Fruit fly (Drosophila melanogaster): ENCODE measurements around the gene Nep5.

DNA sequence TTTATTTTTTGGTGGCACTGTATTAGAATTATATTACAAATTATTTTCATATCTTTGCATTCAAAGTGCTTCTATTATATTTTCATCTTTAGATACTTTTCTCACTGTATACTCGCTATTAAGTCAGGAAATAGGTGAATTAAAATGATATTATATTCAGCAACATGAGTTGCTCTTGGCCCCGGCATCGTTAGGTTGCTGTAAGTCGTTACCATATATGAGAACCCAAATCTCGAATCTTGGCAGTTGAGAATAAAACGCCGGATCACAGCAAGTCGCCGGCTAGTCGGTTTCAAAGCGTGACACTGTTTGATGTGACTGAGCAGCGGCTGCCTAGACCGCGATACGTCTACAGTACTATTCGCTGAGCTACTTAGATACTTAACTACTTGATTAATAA is 30.2 kb upstream of the Nep5 start, which contains the start of gene CG14259:
- no peak for TF ChIP-seq CG1620 (GFP tag; optimal IDR thresholded peaks at IDR 0.05)
- no peak for TF ChIP-seq CG7045 (GFP tag; optimal IDR thresholded peaks at IDR 0.05)
- no peak for TF ChIP-seq cic (GFP tag; optimal IDR thresholded peaks at IDR 0.05)
- TF ChIP-seq pad (GFP tag; optimal IDR thresholded peaks at IDR 0.05) = no peak
- TF ChIP-seq toe (GFP tag; optimal IDR thresholded peaks at IDR 0.05) = no peak
- TF ChIP-seq ovo (GFP tag; optimal IDR thresholded peaks at IDR 0.05) = no peak
- TF ChIP-seq kay (GFP tag; ENCODE audit: borderline replicate concordance) = no peak
- no peak for TF ChIP-seq Crg-1 (GFP tag; optimal IDR thresholded peaks at IDR 0.05)
- no peak for TF ChIP-seq CG5204 (GFP tag; optimal IDR thresholded peaks at IDR 0.05)

All from whole organism, adult.